Comparison of ENCODE assay signal across 5 worm cellular contexts in the genomic region with DNA sequence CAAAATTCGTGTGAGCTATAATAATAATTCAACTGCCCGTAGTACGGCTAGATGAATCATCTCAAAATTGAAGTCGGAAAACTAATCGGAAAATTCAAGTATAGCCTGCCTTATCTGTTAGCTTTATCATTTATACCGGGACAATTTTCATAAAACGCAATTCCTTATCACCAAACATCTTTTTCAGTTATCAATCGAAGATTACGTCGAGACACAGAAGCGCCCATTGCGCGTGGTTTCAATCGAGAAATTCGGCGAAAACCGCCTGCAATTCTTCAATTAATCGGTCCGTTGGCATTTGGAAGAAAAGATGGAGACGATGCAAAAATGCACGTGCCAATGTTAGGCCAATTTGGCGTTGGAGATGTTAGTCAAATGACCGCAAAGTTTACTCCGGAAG.
A peak's percentile ranks its signal among the peaks of the same experiment; 100 is the strongest.
TF ChIP-seq lines count a peak whose summit lies in the region.

No protein-coding gene starts in this region.

TF ChIP-seq in whole organism, L1 larva, 84 proteins besides CTCF, POLR2A, EP300 and RAD21:
- no peak for TF ChIP-seq ztf-4 (tag; optimal IDR thresholded peaks at IDR 0.05; lab: Kevin White, UChicago)
- no peak for TF ChIP-seq ceh-82 (tag; optimal IDR thresholded peaks at IDR 0.05; lab: Kevin White, UChicago)
- TF ChIP-seq xbp-1 (tag; optimal IDR thresholded peaks at IDR 0.05; lab: Kevin White, UChicago), result no peak
- no peak for TF ChIP-seq F16B12.6 (tag; optimal IDR thresholded peaks at IDR 0.05; lab: Kevin White, UChicago)
- peak; percentile 37 for TF ChIP-seq blmp-1 (tag; optimal IDR thresholded peaks at IDR 0.05; lab: Kevin White, UChicago)
- TF ChIP-seq nhr-77 (tag; optimal IDR thresholded peaks at IDR 0.05; lab: Kevin White, UChicago), result no peak
- peak; percentile 5 for TF ChIP-seq nhr-20 (tag; optimal IDR thresholded peaks at IDR 0.05; lab: Kevin White, UChicago)
- no peak for TF ChIP-seq egl-13 (tag; optimal IDR thresholded peaks at IDR 0.05; lab: Kevin White, UChicago)
- TF ChIP-seq elt-2 (tag; optimal IDR thresholded peaks at IDR 0.05; lab: Kevin White, UChicago), result no peak
- peak in 1 of 2 experiments; percentile 31 for TF ChIP-seq mdl-1 (tag; optimal IDR thresholded peaks at IDR 0.05; lab: Kevin White, UChicago)
- TF ChIP-seq rnt-1 (tag; optimal IDR thresholded peaks at IDR 0.05; lab: Kevin White, UChicago), result no peak
- peak; percentile 21 for TF ChIP-seq pqm-1 (tag; optimal IDR thresholded peaks at IDR 0.05; lab: Kevin White, UChicago)
- TF ChIP-seq nhr-85 (tag; lab: Kevin White, UChicago), result peak; percentile 70
- TF ChIP-seq isw-1 (GFP tag; IDR thresholded peaks at IDR 0.05; lab: Robert Waterston, UW), result no peak
- TF ChIP-seq lin-35 (GFP tag; optimal IDR thresholded peaks at IDR 0.05; lab: Kevin White, UChicago), result no peak
- TF ChIP-seq mep-1 (tag; optimal IDR thresholded peaks at IDR 0.05; lab: Kevin White, UChicago), result no peak

TF ChIP-seq in whole organism, L2 larva, 48 proteins besides CTCF, POLR2A, EP300 and RAD21:
- TF ChIP-seq unc-55 (GFP tag; optimal IDR thresholded peaks at IDR 0.05; lab: Kevin White, UChicago) (no peak), ZK546.5 (tag; optimal IDR thresholded peaks at IDR 0.05; lab: Kevin White, UChicago) (no peak), elt-3 (tag; optimal IDR thresholded peaks at IDR 0.05; lab: Kevin White, UChicago) (no peak), sma-3 (GFP tag; optimal IDR thresholded peaks at IDR 0.05; lab: Kevin White, UChicago) (peak; percentile 28), egl-27 (tag; optimal IDR thresholded peaks at IDR 0.05; lab: Kevin White, UChicago) (no peak), nhr-129 (tag; optimal IDR thresholded peaks at IDR 0.05; lab: Kevin White, UChicago) (peak; percentile 15), sem-4 (tag; optimal IDR thresholded peaks at IDR 0.05; lab: Kevin White, UChicago) (no peak)
TF ChIP-seq in whole organism, L2 larva: peak in this region for 2.

TF ChIP-seq in whole organism, L3 larva, 47 proteins besides CTCF, POLR2A, EP300 and RAD21:
- TF ChIP-seq nhr-25 (tag; optimal IDR thresholded peaks at IDR 0.05; lab: Kevin White, UChicago), result peak; percentile 22
- TF ChIP-seq nhr-11 (tag; optimal IDR thresholded peaks at IDR 0.05; lab: Kevin White, UChicago), result no peak
- TF ChIP-seq pqm-1 (tag; optimal IDR thresholded peaks at IDR 0.05; lab: Kevin White, UChicago), result no peak
- TF ChIP-seq elt-2 (tag; optimal IDR thresholded peaks at IDR 0.05; lab: Kevin White, UChicago), result peak; percentile 15
- TF ChIP-seq eor-1 (tag; optimal IDR thresholded peaks at IDR 0.05; lab: Kevin White, UChicago), result no peak
- no peak for TF ChIP-seq zag-1 (tag; optimal IDR thresholded peaks at IDR 0.05; lab: Kevin White, UChicago)
- TF ChIP-seq lsy-12 (tag; optimal IDR thresholded peaks at IDR 0.05; lab: Kevin White, UChicago), result no peak

TF ChIP-seq in whole organism, L4 larva, 104 proteins besides CTCF, POLR2A, EP300 and RAD21:
- TF ChIP-seq hlh-30 (tag; optimal IDR thresholded peaks at IDR 0.05; lab: Kevin White, UChicago; ENCODE audit: insufficient read depth) (peak; percentile 24), ztf-7 (tag; optimal IDR thresholded peaks at IDR 0.05; lab: Kevin White, UChicago) (no peak), unc-62 (GFP tag; optimal IDR thresholded peaks at IDR 0.05 in 1 of 2; lab: Kevin White, UChicago) (peak in 1 of 2 experiments; percentile 71), unc-62 (tag; optimal IDR thresholded peaks at IDR 0.05; lab: Kevin White, UChicago) (no peak), hlh-11 (tag; optimal IDR thresholded peaks at IDR 0.05; lab: Kevin White, UChicago) (peak; percentile 3), skn-1 (tag; optimal IDR thresholded peaks at IDR 0.05; lab: Kevin White, UChicago) (no peak), duxl-1 (tag; optimal IDR thresholded peaks at IDR 0.05; lab: Kevin White, UChicago; ENCODE audit: poor library complexity) (no peak), jun-1 (tag; optimal IDR thresholded peaks at IDR 0.05; lab: Kevin White, UChicago) (no peak), pqm-1 (tag; optimal IDR thresholded peaks at IDR 0.05; lab: Kevin White, UChicago) (peak; percentile 13), nhr-11 (tag; optimal IDR thresholded peaks at IDR 0.05; lab: Kevin White, UChicago) (no peak), ces-1 (GFP tag; optimal IDR thresholded peaks at IDR 0.05; lab: Kevin White, UChicago) (no peak), nhr-48 (tag; optimal IDR thresholded peaks at IDR 0.05; lab: Kevin White, UChicago) (no peak), nhr-111 (GFP tag; optimal IDR thresholded peaks at IDR 0.05; lab: Kevin White, UChicago) (no peak), lsy-2 (tag; optimal IDR thresholded peaks at IDR 0.05; lab: Kevin White, UChicago) (no peak), mxl-3 (GFP tag; optimal IDR thresholded peaks at IDR 0.05; lab: Kevin White, UChicago) (peak; percentile 60)

TF ChIP-seq in whole organism, late embryonic, 69 proteins besides CTCF, POLR2A, EP300 and RAD21:
- TF ChIP-seq pag-3 (tag; optimal IDR thresholded peaks at IDR 0.05; lab: Kevin White, UChicago; ENCODE audit: borderline replicate concordance), result no peak
- TF ChIP-seq elt-2 (tag; optimal IDR thresholded peaks at IDR 0.05; lab: Kevin White, UChicago), result peak; percentile 18
